Worm (Caenorhabditis elegans): ENCODE measurements around the gene W01C9.2.
A peak's percentile ranks its signal among the peaks of the same experiment; 100 is the strongest.

The W01C9.2 gene

ce11 chrII:8561227-8561626, 25.1 kb downstream of the W01C9.2 start, which contains the start of gene iff-2 (continued):
- peak; percentile 93 to 99 for TF ChIP-seq mdl-1 (tag; optimal IDR thresholded peaks at IDR 0.05)
- peak; percentile 94 for TF ChIP-seq D1046.2 (GFP tag; IDR thresholded peaks at IDR 0.05)
- TF ChIP-seq spr-1 (tag; optimal IDR thresholded peaks at IDR 0.05) = peak; percentile 96
- 0 out of 2 replicates have a peak, but pooled peaks have one; percentile 56 for TF ChIP-seq ceh-44 (GFP tag; IDR thresholded peaks at IDR 0.05)
- TF ChIP-seq lin-38 (GFP tag; IDR thresholded peaks at IDR 0.05) = peak; percentile 100
- TF ChIP-seq php-3 (GFP tag; IDR thresholded peaks at IDR 0.05) = peak; percentile 95
- peak; percentile 97 for TF ChIP-seq arid-1 (GFP tag; conservative IDR thresholded peaks at IDR 0.05)
- TF ChIP-seq sdz-12 (GFP tag; optimal IDR thresholded peaks at IDR 0.05) = peak; percentile 60
- TF ChIP-seq fos-1 (tag; optimal IDR thresholded peaks at IDR 0.05) = peak; percentile 58
- TF ChIP-seq nhr-28 (tag; optimal IDR thresholded peaks at IDR 0.05) = peak; percentile 100
- peak; percentile 98 for TF ChIP-seq ctbp-1 (GFP tag; IDR thresholded peaks at IDR 0.05)
- TF ChIP-seq dmd-8 (GFP tag; IDR thresholded peaks at IDR 0.05) = no peak; the same call in 1 of the 2 replicates
- TF ChIP-seq tra-1 (GFP tag; IDR thresholded peaks at IDR 0.05) = peak; percentile 98
- peak; percentile 92 for TF ChIP-seq mxl-2 (GFP tag; conservative IDR thresholded peaks at IDR 0.05)
- peak; percentile 99 for TF ChIP-seq hlh-11 (tag; optimal IDR thresholded peaks at IDR 0.05)
- peak; percentile 99 for TF ChIP-seq mep-1 (tag; optimal IDR thresholded peaks at IDR 0.05)
- TF ChIP-seq egl-43 (GFP tag; IDR thresholded peaks at IDR 0.05) = no peak; the same call in 1 of the 2 replicates
- TF ChIP-seq Y105C5A.15 (GFP tag; IDR thresholded peaks at IDR 0.05) = no peak
- TF ChIP-seq nhr-102 (tag; optimal IDR thresholded peaks at IDR 0.05) = peak; percentile 97
- TF ChIP-seq nhr-111 (GFP tag; optimal IDR thresholded peaks at IDR 0.05) = no peak
- TF ChIP-seq nhr-42 (GFP tag; IDR thresholded peaks at IDR 0.05) = peak; percentile 98
- no peak; the same call in 1 of the 2 replicates for TF ChIP-seq Y48G9A.11 (GFP tag; IDR thresholded peaks at IDR 0.05)
- TF ChIP-seq madf-5 (GFP tag; IDR thresholded peaks at IDR 0.05) = peak in 1 of 2 experiments; percentile 89; a peak in 1 of 4 replicates
- peak; percentile 71 for TF ChIP-seq daf-19 (GFP tag; conservative IDR thresholded peaks at IDR 0.05)
- peak; percentile 100 for TF ChIP-seq hlh-30 (tag; optimal IDR thresholded peaks at IDR 0.05; ENCODE audit: insufficient read depth)
- TF ChIP-seq T20F7.1 (GFP tag; optimal IDR thresholded peaks at IDR 0.05) = peak; percentile 97
- TF ChIP-seq lim-7 (GFP tag; IDR thresholded peaks at IDR 0.05) = peak; percentile 70; the same call in 1 of the 2 replicates
- TF ChIP-seq nhr-6 (tag; optimal IDR thresholded peaks at IDR 0.05) = peak; percentile 99
- TF ChIP-seq unc-62 (GFP tag; optimal IDR thresholded peaks at IDR 0.05 in 1 of 2) = peak; percentile 14 to 100
- peak; percentile 51 for TF ChIP-seq unc-62 (tag; optimal IDR thresholded peaks at IDR 0.05)
- TF ChIP-seq ZK546.5 (tag; optimal IDR thresholded peaks at IDR 0.05) = peak; percentile 47 to 92
- TF ChIP-seq unc-130 (GFP tag; optimal IDR thresholded peaks at IDR 0.05) = peak; percentile 51
- no peak for TF ChIP-seq F44E2.7 (GFP tag; IDR thresholded peaks at IDR 0.05)
- no peak for TF ChIP-seq unc-39 (tag; optimal IDR thresholded peaks at IDR 0.05)
- TF ChIP-seq lin-39 (tag; optimal IDR thresholded peaks at IDR 0.05) = no peak
- TF ChIP-seq lin-13 (GFP tag; optimal IDR thresholded peaks at IDR 0.05) = peak; percentile 99
- peak; percentile 41 for TF ChIP-seq ceh-28 (tag; optimal IDR thresholded peaks at IDR 0.05)
- peak; percentile 97 for TF ChIP-seq jun-1 (tag; optimal IDR thresholded peaks at IDR 0.05)
- TF ChIP-seq F26F4.8 (GFP tag; conservative IDR thresholded peaks at IDR 0.05) = no peak
- no peak for TF ChIP-seq ceh-62 (tag; optimal IDR thresholded peaks at IDR 0.05)
- TF ChIP-seq set-16 (GFP tag; IDR thresholded peaks at IDR 0.05) = peak; percentile 73
- peak; percentile 76 for TF ChIP-seq lir-3 (tag; optimal IDR thresholded peaks at IDR 0.05)
- TF ChIP-seq ZK337.2 (GFP tag; IDR thresholded peaks at IDR 0.05) = peak; percentile 63; the same call in 1 of the 2 replicates
- peak; percentile 94 for TF ChIP-seq nhr-41 (GFP tag; IDR thresholded peaks at IDR 0.05)
- peak; percentile 68 for TF ChIP-seq ama-1 (optimal IDR thresholded peaks at IDR 0.05)
- peak; percentile 97 for TF ChIP-seq mes-2 (tag; optimal IDR thresholded peaks at IDR 0.05; ENCODE audit: poor library complexity, severe bottlenecking)
- no peak for TF ChIP-seq daf-8 (GFP tag; IDR thresholded peaks at IDR 0.05)
- TF ChIP-seq aha-1 (tag) = peak; percentile 100
- peak; percentile 93 for TF ChIP-seq vab-7 (GFP tag; IDR thresholded peaks at IDR 0.05)
- TF ChIP-seq dmd-9 (GFP tag; IDR thresholded peaks at IDR 0.05) = peak; percentile 95
- TF ChIP-seq ces-1 (GFP tag; optimal IDR thresholded peaks at IDR 0.05) = peak; percentile 77
- no peak; the same call in none of the 2 replicates for TF ChIP-seq mdt-29 (GFP tag; IDR thresholded peaks at IDR 0.05)
